Fruit fly (Drosophila melanogaster): ENCODE results near the gene shtd.

- TF ChIP-seq disco-r (GFP tag; optimal IDR thresholded peaks at IDR 0.05): no peak
- TF ChIP-seq her (GFP tag; optimal IDR thresholded peaks at IDR 0.05): no peak
- TF ChIP-seq CG15696 (tag; optimal IDR thresholded peaks at IDR 0.05): peak; percentile 4
Observed at dm6 chrX:15453121-15453520, 9.1 kb downstream of the shtd start, which contains the start of gene CG11655.

Data from whole organism, embryonic.